Fruit fly (Drosophila melanogaster): ENCODE measurements around the gene tal-3A.

tal-3A gene

DNA sequence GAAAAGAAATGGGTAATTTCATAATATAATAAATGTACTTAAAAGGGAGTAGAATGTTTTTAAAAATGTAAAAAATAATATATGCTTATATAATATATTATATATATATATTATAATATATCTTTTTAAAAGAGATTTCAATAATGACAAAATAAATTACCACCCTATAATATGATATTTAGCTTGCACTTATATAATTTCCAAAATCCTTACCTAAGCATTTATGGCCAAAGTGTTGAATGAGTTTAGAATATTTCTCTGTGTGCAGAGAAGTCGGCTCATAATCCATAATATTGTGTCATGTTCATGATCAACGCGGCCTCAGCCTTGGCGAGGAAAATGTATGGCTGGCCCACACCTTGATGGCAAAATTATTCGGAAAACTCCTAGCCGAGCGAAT lies 24.7 kb upstream of the tal-3A start (continued):
- TF ChIP-seq CG32532 (GFP tag; IDR thresholded peaks at IDR 0.05): no peak
- TF ChIP-seq CG1529 (GFP tag; optimal IDR thresholded peaks at IDR 0.05): no peak
- no peak for TF ChIP-seq stwl (tag; optimal IDR thresholded peaks at IDR 0.05)
- no peak for TF ChIP-seq sima (GFP tag; optimal IDR thresholded peaks at IDR 0.05)
- TF ChIP-seq Nf-YC (tag; optimal IDR thresholded peaks at IDR 0.05): no peak
- no peak for TF ChIP-seq Lpt (GFP tag; optimal IDR thresholded peaks at IDR 0.05)

DNA sequence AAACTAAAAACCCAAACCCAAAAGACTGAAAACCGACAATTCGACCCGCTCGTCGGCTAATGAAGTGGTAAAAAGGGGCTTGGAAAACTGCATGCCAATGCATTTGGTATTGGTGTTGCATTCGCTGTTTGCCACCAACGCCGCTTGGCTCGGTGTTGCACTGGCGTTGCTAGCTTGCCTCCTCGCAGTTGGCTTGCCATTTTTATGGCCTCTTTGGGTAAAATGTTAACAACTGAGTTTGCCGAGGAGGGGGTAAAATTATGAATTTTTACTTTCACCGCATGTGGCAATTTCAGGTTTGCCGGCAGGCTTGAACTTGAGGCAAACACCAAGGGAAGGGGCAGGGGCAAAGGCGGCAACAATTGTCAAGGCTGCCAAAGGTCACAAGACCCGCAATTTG lies 24.2 kb upstream of the tal-3A start:
- no peak for TF ChIP-seq nau (GFP tag; optimal IDR thresholded peaks at IDR 0.05)
- TF ChIP-seq prd (optimal IDR thresholded peaks at IDR 0.05): no peak
- TF ChIP-seq prd (GFP tag; IDR thresholded peaks at IDR 0.05): 0 out of 3 replicates have a peak, but pooled peaks have one; percentile 27
- no peak for TF ChIP-seq crol (GFP tag; IDR thresholded peaks at IDR 0.05)
- peak; percentile 84 for TF ChIP-seq cad (GFP tag; optimal IDR thresholded peaks at IDR 0.05)
- TF ChIP-seq Scr (GFP tag; IDR thresholded peaks at IDR 0.05; ENCODE audit: partially characterized antibody): no peak
- no peak for TF ChIP-seq CG31365 (tag; optimal IDR thresholded peaks at IDR 0.05)
- peak in 1 of 2 experiments; percentile 35 for TF ChIP-seq tll (GFP tag; optimal IDR thresholded peaks at IDR 0.05)
- no peak for TF ChIP-seq CG7745 (tag; optimal IDR thresholded peaks at IDR 0.05)
- TF ChIP-seq Dfd (GFP tag; optimal IDR thresholded peaks at IDR 0.05): no peak
- no peak for TF ChIP-seq Atf6 (GFP tag; IDR thresholded peaks at IDR 0.05)
- TF ChIP-seq CG15479 (GFP tag; optimal IDR thresholded peaks at IDR 0.05): peak; percentile 71
- TF ChIP-seq Kr (GFP tag; optimal IDR thresholded peaks at IDR 0.05): peak; percentile 14
- TF ChIP-seq CG6765 (GFP tag; optimal IDR thresholded peaks at IDR 0.05): no peak
- no peak for TF ChIP-seq CG1603 (tag; optimal IDR thresholded peaks at IDR 0.05)
- no peak for TF ChIP-seq CG1647 (GFP tag; optimal IDR thresholded peaks at IDR 0.05)
- TF ChIP-seq twi (tag; optimal IDR thresholded peaks at IDR 0.05): peak; percentile 19
- TF ChIP-seq zen (tag; optimal IDR thresholded peaks at IDR 0.05): peak; percentile 68
- no peak for TF ChIP-seq salm (tag; optimal IDR thresholded peaks at IDR 0.05)
- no peak for TF ChIP-seq CG17186 (GFP tag; optimal IDR thresholded peaks at IDR 0.05)
- TF ChIP-seq CG34422 (GFP tag; IDR thresholded peaks at IDR 0.05): no peak
- TF ChIP-seq Hr51 (GFP tag; optimal IDR thresholded peaks at IDR 0.05): no peak
- TF ChIP-seq dpn (GFP tag; optimal IDR thresholded peaks at IDR 0.05): no peak
- TF ChIP-seq pfk (GFP tag; optimal IDR thresholded peaks at IDR 0.05): no peak
- no peak for TF ChIP-seq HmgZ (tag; optimal IDR thresholded peaks at IDR 0.05)

DNA sequence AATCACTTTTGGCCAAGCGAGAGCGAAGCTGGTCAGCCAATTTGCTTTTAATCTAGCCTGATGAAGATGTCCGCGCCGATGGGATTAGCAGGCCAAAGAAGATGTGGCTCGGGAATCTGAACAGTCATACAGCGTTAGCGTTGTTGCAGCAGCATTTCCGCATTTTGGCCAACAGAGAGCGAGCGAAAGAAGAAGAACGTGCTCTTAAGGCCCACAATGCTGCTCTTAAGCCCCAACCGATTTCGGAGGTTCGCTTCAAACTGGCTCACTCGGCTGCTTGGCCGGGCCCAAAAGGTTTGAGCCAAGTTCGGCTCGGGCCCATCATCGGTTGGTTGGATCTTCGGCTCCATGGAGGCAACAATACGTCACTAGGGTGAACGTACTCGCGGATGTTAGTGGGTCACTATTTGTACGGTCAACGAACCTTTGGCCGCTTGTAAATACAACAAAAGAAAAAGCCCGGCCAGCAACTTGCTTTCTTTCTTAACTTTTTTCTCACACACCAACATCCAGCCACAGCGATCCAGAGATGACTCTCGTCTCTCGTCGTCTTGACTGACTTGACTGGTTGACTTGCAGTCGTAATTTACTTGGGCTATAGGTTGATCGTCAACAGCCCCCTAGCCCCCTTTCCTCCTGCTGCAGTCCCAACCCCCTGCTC lies 23.2 kb upstream of the tal-3A start:
- TF ChIP-seq jumu (GFP tag; optimal IDR thresholded peaks at IDR 0.05) (no peak), ci (GFP tag; IDR thresholded peaks at IDR 0.05) (0 out of 3 replicates have a peak, but pooled peaks have one; percentile 26), pho (GFP tag; optimal IDR thresholded peaks at IDR 0.05) (no peak), Bteb2 (GFP tag; optimal IDR thresholded peaks at IDR 0.05) (no peak), Dp (GFP tag; optimal IDR thresholded peaks at IDR 0.05) (no peak), CG9609 (GFP tag; optimal IDR thresholded peaks at IDR 0.05) (no peak), Gug (GFP tag; IDR thresholded peaks at IDR 0.05) (no peak), CG31441 (GFP tag; IDR thresholded peaks at IDR 0.05) (no peak), CG3163 (GFP tag; optimal IDR thresholded peaks at IDR 0.05) (peak; percentile 90), kni (GFP tag; optimal IDR thresholded peaks at IDR 0.05) (peak; percentile 39), CG8089 (GFP tag; optimal IDR thresholded peaks at IDR 0.05) (no peak), CG15011 (GFP tag; optimal IDR thresholded peaks at IDR 0.05) (no peak), CG43689 (GFP tag; IDR thresholded peaks at IDR 0.05) (no peak), odd (GFP tag; optimal IDR thresholded peaks at IDR 0.05) (no peak), CG5180 (GFP tag; optimal IDR thresholded peaks at IDR 0.05) (peak; percentile 97), CG15514 (GFP tag; optimal IDR thresholded peaks at IDR 0.05) (no peak), slou (GFP tag; optimal IDR thresholded peaks at IDR 0.05) (no peak), Hsf (GFP tag; optimal IDR thresholded peaks at IDR 0.05) (no peak), TFAM (GFP tag; optimal IDR thresholded peaks at IDR 0.05) (no peak)

All from whole organism, embryonic.